Worm (Caenorhabditis elegans) whole organism, L1 larva: Measurements from ENCODE around the gene F26F4.5.

ENCODE experiments used
- C16A3.4 ChIP-seq: fragments of 150-350 bp; optimal IDR thresholded peaks from 2 replicates; lab custom pipeline; 2014; ENCODE audit warnings: missing biosample characterization, missing genetic modification characterization
- alr-1 ChIP-seq: fragments of 200-800 bp; sonication (Bioruptor generic); optimal IDR thresholded peaks from 2 replicates; lab custom pipeline; 2018; ENCODE audit warnings: borderline replicate concordance, mild to moderate bottlenecking, missing genetic modification characterization, missing compliant biosample characterization
- ama-1 ChIP-seq: fragments of 150-350 bp; optimal IDR thresholded peaks from 2 replicates; lab custom pipeline; 2014
- blmp-1 ChIP-seq: fragments of 150-350 bp; optimal IDR thresholded peaks from 2 replicates; lab custom pipeline; 2014; ENCODE audit warnings: missing biosample characterization, missing genetic modification characterization
- ceh-63 ChIP-seq: fragments of 200-800 bp; sonication (Bioruptor generic); optimal IDR thresholded peaks from 2 replicates; lab custom pipeline; 2018; ENCODE audit warnings: mild to moderate bottlenecking, missing genetic modification characterization, missing compliant biosample characterization
- ceh-8 ChIP-seq: fragments of 200-800 bp; sonication (Bioruptor generic); optimal IDR thresholded peaks from 2 replicates; lab custom pipeline; 2018; ENCODE audit warnings: mild to moderate bottlenecking, missing genetic modification characterization, moderate library complexity, missing compliant biosample characterization
- ceh-88 ChIP-seq: fragments of 200-800 bp; sonication (Bioruptor generic); IDR thresholded peaks from 2 replicates; pipeline ENCODE4 v1.3.6; 2022; ENCODE audit warnings: missing genetic modification characterization, missing compliant biosample characterization
- ceh-90 ChIP-seq: sonication (generic microtip); optimal IDR thresholded peaks from 2 replicates; lab custom pipeline; 2016; ENCODE audit warnings: missing genetic modification characterization, missing compliant biosample characterization
- ces-1 ChIP-seq: fragments of 150-350 bp; optimal IDR thresholded peaks from 2 replicates; lab custom pipeline; 2014; ENCODE audit warnings: missing biosample characterization, missing genetic modification reagents, missing genetic modification characterization
- dsc-1 ChIP-seq: sonication (generic microtip); optimal IDR thresholded peaks from 2 replicates; lab custom pipeline; 2016; ENCODE audit warnings: mild to moderate bottlenecking, missing genetic modification characterization, missing compliant biosample characterization
- efl-1 ChIP-seq, 4 experiments: fragments of 150-350 bp; optimal IDR thresholded peaks in 3 of 4; peaks in 1 of 4; 1 replicate in 1 of 4; 2 replicates in 3 of 4; lab custom pipeline; 2014; ENCODE audit warnings: missing biosample characterization in 2 of 4, missing genetic modification characterization in 2 of 4, missing genetic modification reagents in 2 of 4
- efl-3 ChIP-seq: fragments of 200-800 bp; sonication (Bioruptor generic); optimal IDR thresholded peaks from 2 replicates; lab custom pipeline; 2018; ENCODE audit warnings: mild to moderate bottlenecking, missing genetic modification characterization, missing compliant biosample characterization
- egl-13 ChIP-seq: sonication (generic microtip); optimal IDR thresholded peaks from 2 replicates; lab custom pipeline; 2016; ENCODE audit warnings: missing genotype, missing genetic modification reagents, missing genetic modification characterization, missing compliant biosample characterization
- egl-27 ChIP-seq, 2 experiments: fragments of 150-350 bp in 1 of 2; sonication (generic microtip); optimal IDR thresholded peaks; 3 replicates each; lab custom pipeline; 2017 to 2018; ENCODE audit warnings: missing biosample characterization in 2 of 2, missing genetic modification characterization in 2 of 2, missing genetic modification reagents in 2 of 2
- elt-2 ChIP-seq: sonication (generic microtip); optimal IDR thresholded peaks from 2 replicates; lab custom pipeline; 2016; ENCODE audit warnings: missing genetic modification characterization, mild to moderate bottlenecking, inconsistent platforms, missing compliant biosample characterization, missing genetic modification reagents
- elt-3 ChIP-seq, 6 experiments: fragments of 150-350 bp in 1 of 6; sonication (generic microtip); optimal IDR thresholded peaks; 2 replicates each; lab custom pipeline; 2017 to 2018; ENCODE audit warnings: missing biosample characterization in 6 of 6, missing genetic modification characterization in 6 of 6, inconsistent platforms in 1 of 6
- ets-5 ChIP-seq: fragments of 200-800 bp; sonication (Bioruptor generic); IDR thresholded peaks from 2 replicates; pipeline ENCODE4 v1.3.6; 2022; ENCODE audit warnings: missing genetic modification characterization, missing compliant biosample characterization
- fkh-10 ChIP-seq: sonication (generic microtip); optimal IDR thresholded peaks from 2 replicates; lab custom pipeline; 2017; ENCODE audit warnings: missing biosample characterization, missing genetic modification reagents, missing genetic modification characterization
- hlh-4 ChIP-seq: sonication (generic microtip); optimal IDR thresholded peaks from 2 replicates; lab custom pipeline; 2016; ENCODE audit warnings: mild to moderate bottlenecking, missing genetic modification characterization, missing compliant biosample characterization
- lin-14 ChIP-seq: fragments of 200-800 bp; sonication (Bioruptor generic); optimal IDR thresholded peaks from 2 replicates; lab custom pipeline; 2018; ENCODE audit warnings: mild to moderate bottlenecking, missing genetic modification characterization, moderate library complexity, missing compliant biosample characterization
- lin-35 ChIP-seq, 2 experiments: fragments of 150-350 bp; optimal IDR thresholded peaks; 2 replicates each; lab custom pipeline; 2014; ENCODE audit warnings: missing biosample characterization in 2 of 2, missing genetic modification characterization in 2 of 2, missing genetic modification reagents in 2 of 2
- lin-39 ChIP-seq: fragments of 150-350 bp; optimal IDR thresholded peaks from 2 replicates; lab custom pipeline; 2014; ENCODE audit warnings: missing biosample characterization, missing genetic modification reagents, missing genetic modification characterization
- lir-3 ChIP-seq: sonication (generic microtip); optimal IDR thresholded peaks from 2 replicates; lab custom pipeline; 2016; ENCODE audit warnings: mild to moderate bottlenecking, missing genetic modification characterization, moderate library complexity, missing compliant biosample characterization; ENCODE audit not compliant: poor library complexity
- mdl-1 ChIP-seq, 2 experiments: fragments of 150-350 bp; optimal IDR thresholded peaks; 2 replicates each; lab custom pipeline; 2014 to 2017; ENCODE audit warnings: missing biosample characterization in 2 of 2, missing genetic modification characterization in 2 of 2, inconsistent platforms in 1 of 2
- mep-1 ChIP-seq: fragments of 150-350 bp; optimal IDR thresholded peaks from 2 replicates; lab custom pipeline; 2014; ENCODE audit warnings: missing biosample characterization, missing genetic modification characterization
- nhr-11 ChIP-seq: fragments of 150-350 bp; optimal IDR thresholded peaks from 2 replicates; lab custom pipeline; 2014; ENCODE audit warnings: missing biosample characterization, missing genetic modification characterization
- nhr-12 ChIP-seq: sonication (generic microtip); optimal IDR thresholded peaks from 2 replicates; lab custom pipeline; 2017; ENCODE audit warnings: missing biosample characterization, missing genetic modification characterization
- nhr-19 ChIP-seq: fragments of 200-800 bp; sonication (Bioruptor generic); conservative IDR thresholded peaks from 2 replicates; pipeline ENCODE4 v1.3.6; 2022; ENCODE audit warnings: missing genetic modification characterization, missing compliant biosample characterization
- nhr-20 ChIP-seq: sonication (generic microtip); optimal IDR thresholded peaks from 2 replicates; lab custom pipeline; 2016; ENCODE audit warnings: mild to moderate bottlenecking, missing genetic modification characterization, missing compliant biosample characterization
- nhr-237 ChIP-seq: fragments of 150-350 bp; optimal IDR thresholded peaks from 2 replicates; lab custom pipeline; 2014; ENCODE audit warnings: missing biosample characterization, missing genetic modification characterization
- nhr-76 ChIP-seq: sonication (generic microtip); optimal IDR thresholded peaks from 2 replicates; lab custom pipeline; 2017; ENCODE audit warnings: missing biosample characterization, missing genetic modification characterization
- nhr-77 ChIP-seq: fragments of 150-350 bp; optimal IDR thresholded peaks from 2 replicates; lab custom pipeline; 2014; ENCODE audit warnings: missing biosample characterization, missing genetic modification characterization
- nhr-84 ChIP-seq: sonication (generic microtip); optimal IDR thresholded peaks from 2 replicates; lab custom pipeline; 2017; ENCODE audit warnings: missing biosample characterization, missing genetic modification characterization
- nhr-85 ChIP-seq: sonication (generic microtip); peaks from one replicate; lab custom pipeline; 2016; ENCODE audit warnings: missing genetic modification characterization, inconsistent platforms, missing compliant biosample characterization
- pag-3 ChIP-seq: sonication (generic microtip); optimal IDR thresholded peaks from 2 replicates; lab custom pipeline; 2017; ENCODE audit warnings: missing genetic modification characterization, mild to moderate bottlenecking, missing compliant biosample characterization, antibody characterized with exemption, borderline replicate concordance; ENCODE audit not compliant: insufficient read depth
- pax-3 ChIP-seq: fragments of 200-800 bp; sonication (Bioruptor generic); optimal IDR thresholded peaks from 2 replicates; lab custom pipeline; 2018; ENCODE audit warnings: mild to moderate bottlenecking, missing genetic modification characterization, moderate library complexity, missing compliant biosample characterization
- pqm-1 ChIP-seq: sonication (generic microtip); optimal IDR thresholded peaks from 3 replicates; lab custom pipeline; 2017; ENCODE audit warnings: missing biosample characterization, missing genetic modification characterization
- snu-23 ChIP-seq: sonication (generic microtip); optimal IDR thresholded peaks from 2 replicates; lab custom pipeline; 2016; ENCODE audit warnings: missing genetic modification characterization, missing compliant biosample characterization
- sup-37 ChIP-seq: fragments of 200-800 bp; sonication (Bioruptor generic); optimal IDR thresholded peaks from 2 replicates; lab custom pipeline; 2018; ENCODE audit warnings: mild to moderate bottlenecking, missing genetic modification characterization, missing compliant biosample characterization
- tbx-2 ChIP-seq: sonication (generic microtip); optimal IDR thresholded peaks from 2 replicates; lab custom pipeline; 2016; ENCODE audit warnings: missing genetic modification characterization, missing compliant biosample characterization
- tlp-1 ChIP-seq: fragments of 150-350 bp; optimal IDR thresholded peaks from 2 replicates; lab custom pipeline; 2014; ENCODE audit warnings: missing biosample characterization, missing genetic modification characterization
- unc-30 ChIP-seq: sonication (generic microtip); optimal IDR thresholded peaks from 2 replicates; lab custom pipeline; 2017; ENCODE audit warnings: missing biosample characterization, missing genetic modification characterization
- unc-62 ChIP-seq: fragments of 150-350 bp; optimal IDR thresholded peaks from 2 replicates; lab custom pipeline; 2014; ENCODE audit warnings: missing biosample characterization, missing genetic modification reagents, missing genetic modification characterization
- unc-86 ChIP-seq: sonication (generic microtip); optimal IDR thresholded peaks from 2 replicates; lab custom pipeline; 2016; ENCODE audit warnings: missing genetic modification characterization, missing compliant biosample characterization
- xbp-1 ChIP-seq: sonication (generic microtip); optimal IDR thresholded peaks from 2 replicates; lab custom pipeline; 2016; ENCODE audit warnings: missing genetic modification characterization, missing compliant biosample characterization
- zip-4 ChIP-seq: fragments of 200-800 bp; sonication (Bioruptor generic); optimal IDR thresholded peaks from 2 replicates; lab custom pipeline; 2018; ENCODE audit warnings: mild to moderate bottlenecking, missing genetic modification characterization, moderate library complexity, missing compliant biosample characterization
- ztf-4 ChIP-seq: fragments of 150-350 bp; optimal IDR thresholded peaks from 2 replicates; lab custom pipeline; 2014; ENCODE audit warnings: missing biosample characterization, missing genetic modification characterization

Gene F26F4.5

ce11 chrIII:4903784-4904183, 12.7 kb upstream of the F26F4.5 start, which contains the start of gene kbp-2:
TSS of gene kbp-2 (minus strand) at chrIII:4903884.
- no peak for TF ChIP-seq elt-3 (tag; optimal IDR thresholded peaks at IDR 0.05; lab: Kevin White, UChicago)
- TF ChIP-seq pag-3 (tag; lab: Kevin White, UChicago): no peak
- no peak for TF ChIP-seq mep-1 (tag; lab: Kevin White, UChicago)
- no peak for TF ChIP-seq fkh-10
- TF ChIP-seq nhr-11 (tag; lab: Kevin White, UChicago): no peak
- TF ChIP-seq ceh-8 (GFP tag; lab: Kevin White, UChicago): no peak
- no peak for TF ChIP-seq C16A3.4 (tag; lab: Kevin White, UChicago)
- no peak for TF ChIP-seq tlp-1 (tag; lab: Kevin White, UChicago)
- TF ChIP-seq lir-3: no peak
- TF ChIP-seq nhr-19 (GFP tag; lab: Robert Waterston, UW): no peak
- no peak for TF ChIP-seq nhr-20 (tag; lab: Kevin White, UChicago)
- TF ChIP-seq, all 84 proteins: peak for 0

- no peak for TF ChIP-seq blmp-1
- no peak for TF ChIP-seq efl-1 (optimal IDR thresholded peaks at IDR 0.05; lab: Kevin White, UChicago)
- peak in 1 of 2 experiments; percentile 20 for TF ChIP-seq efl-1 (GFP tag; optimal IDR thresholded peaks at IDR 0.05 in 1 of 2; lab: Kevin White, UChicago)
- no peak for TF ChIP-seq pag-3 (tag; lab: Kevin White, UChicago)
- no peak for TF ChIP-seq xbp-1
- TF ChIP-seq egl-13 (tag; lab: Kevin White, UChicago): no peak
- TF ChIP-seq lin-35 (GFP tag; optimal IDR thresholded peaks at IDR 0.05; lab: Kevin White, UChicago): no peak
- TF ChIP-seq alr-1 (tag; lab: Kevin White, UChicago): no peak
Measured at ce11 chrIII:4900260-4900659, 9.2 kb upstream of the F26F4.5 start, which contains the start of gene tag-340. TSS of gene tag-340 (plus strand) at chrIII:4900508.

ce11 chrIII:4899728-4900127, 8.7 kb upstream of the F26F4.5 start:
- TF ChIP-seq nhr-12 (tag; lab: Kevin White, UChicago) (peak; percentile 43), ceh-63 (GFP tag; lab: Kevin White, UChicago) (peak; percentile 92), zip-4 (GFP tag; lab: Kevin White, UChicago) (peak; percentile 96), lir-3 (peak; percentile 98), hlh-4 (tag; lab: Kevin White, UChicago) (peak; percentile 83), nhr-84 (no peak), lin-14 (GFP tag; lab: Kevin White, UChicago) (peak; percentile 100), sup-37 (GFP tag; lab: Kevin White, UChicago) (peak; percentile 100), snu-23 (GFP tag; lab: Kevin White, UChicago) (peak; percentile 100), pqm-1 (peak; percentile 95), alr-1 (tag; lab: Kevin White, UChicago) (no peak), lin-39 (tag; lab: Kevin White, UChicago) (peak; percentile 93), elt-2 (tag; lab: Kevin White, UChicago) (peak; percentile 99), nhr-77 (tag; lab: Kevin White, UChicago) (peak; percentile 99), unc-30 (no peak), mep-1 (tag; lab: Kevin White, UChicago) (peak; percentile 96), nhr-76 (tag; lab: Kevin White, UChicago) (peak; percentile 69), ces-1 (GFP tag; lab: Kevin White, UChicago) (peak; percentile 69), ceh-88 (GFP tag; lab: Robert Waterston, UW) (peak; percentile 99), dsc-1 (tag; lab: Kevin White, UChicago) (peak; percentile 100), mdl-1 (tag; optimal IDR thresholded peaks at IDR 0.05; lab: Kevin White, UChicago) (peak; percentile 45 to 99), pax-3 (tag; lab: Kevin White, UChicago) (peak; percentile 100), ets-5 (GFP tag; lab: Robert Waterston, UW) (no peak), elt-3 (tag; optimal IDR thresholded peaks at IDR 0.05; lab: Kevin White, UChicago) (peak in 5 of 6 experiments; percentile 68 to 98 (median 97)), ama-1 (no peak), efl-3 (peak; percentile 95), nhr-237 (tag; lab: Kevin White, UChicago) (peak; percentile 95), unc-62 (GFP tag; lab: Kevin White, UChicago) (no peak), nhr-85 (peak; percentile 100), ztf-4 (tag; lab: Kevin White, UChicago) (peak; percentile 99), unc-86 (peak; percentile 100), tbx-2 (tag; lab: Kevin White, UChicago) (peak; percentile 100), egl-27 (tag; optimal IDR thresholded peaks at IDR 0.05; lab: Kevin White, UChicago) (peak; percentile 83 to 96), ceh-90 (tag; lab: Kevin White, UChicago) (peak; percentile 73), egl-13 (tag; lab: Kevin White, UChicago) (peak; percentile 100)
